Fruit fly (Drosophila melanogaster): ENCODE results near the gene CAHbeta.

dm6 chr3R:8969926-8970306, 10.7 kb upstream of the CAHbeta start:
- TF ChIP-seq CG8478 (optimal IDR thresholded peaks at IDR 0.05) (no peak), CTCF (optimal IDR thresholded peaks at IDR 0.05) (no peak)
